Worm (Caenorhabditis elegans) whole organism, L4 larva: ENCODE data around the gene nspg-7.2.

Experiments
- D1046.2 ChIP-seq: fragments of 200-800 bp; sonication (Bioruptor generic); IDR thresholded peaks from 2 replicates; pipeline ENCODE4 v1.3.6; 2022; ENCODE audit warnings: missing genetic modification characterization, missing compliant biosample characterization
- F26F4.8 ChIP-seq: fragments of 200-800 bp; sonication (Bioruptor generic); conservative IDR thresholded peaks from 2 replicates; pipeline ENCODE4 v1.3.6; 2022; ENCODE audit warnings: missing genetic modification characterization, missing compliant biosample characterization
- F37D6.2 ChIP-seq: sonication (generic microtip); optimal IDR thresholded peaks from 2 replicates; lab custom pipeline; 2016; ENCODE audit warnings: mild to moderate bottlenecking, missing genetic modification characterization, missing compliant biosample characterization
- F44E2.7 ChIP-seq: fragments of 200-800 bp; sonication (Bioruptor generic); IDR thresholded peaks from 2 replicates; pipeline ENCODE4 v2.1.2; 2022; ENCODE audit warnings: missing genetic modification characterization, missing compliant biosample characterization
- Y48G9A.11 ChIP-seq: fragments of 200-800 bp; sonication (Bioruptor generic); IDR thresholded peaks from 2 replicates; pipeline ENCODE4 v1.3.6; 2022; ENCODE audit warnings: missing genetic modification reagents, missing genetic modification characterization, missing compliant biosample characterization
- Y5F2A.4 ChIP-seq: fragments of 200-800 bp; sonication (Bioruptor generic); optimal IDR thresholded peaks from 2 replicates; lab custom pipeline; 2018; ENCODE audit warnings: mild to moderate bottlenecking, missing genetic modification characterization, missing compliant biosample characterization
- ZK546.5 ChIP-seq, 2 experiments: sonication (generic microtip); optimal IDR thresholded peaks; 2 replicates each; lab custom pipeline; 2017; ENCODE audit warnings: missing biosample characterization in 2 of 2, missing genetic modification characterization in 2 of 2
- aha-1 ChIP-seq: fragments of 150-350 bp; peaks from one replicate; lab custom pipeline; 2014; ENCODE audit warnings: missing biosample characterization, missing genetic modification characterization
- ama-1 ChIP-seq: fragments of 150-350 bp; optimal IDR thresholded peaks from 2 replicates; lab custom pipeline; 2014; ENCODE audit warnings: inconsistent platforms, mixed read lengths
- attf-4 ChIP-seq: sonication (generic microtip); optimal IDR thresholded peaks from 3 replicates; lab custom pipeline; 2017; ENCODE audit warnings: missing biosample characterization, missing genetic modification characterization
- ceh-20 ChIP-seq: fragments of 200-800 bp; sonication (Bioruptor generic); IDR thresholded peaks from 2 replicates; pipeline ENCODE4 v1.3.6; 2022; ENCODE audit warnings: missing genetic modification reagents, missing genetic modification characterization, missing compliant biosample characterization
- ceh-44 ChIP-seq: fragments of 200-800 bp; sonication (Bioruptor generic); IDR thresholded peaks from 2 replicates; pipeline ENCODE4 v1.3.6; 2022; ENCODE audit warnings: missing genetic modification reagents, missing genetic modification characterization, missing compliant biosample characterization
- ceh-62 ChIP-seq: sonication (generic microtip); optimal IDR thresholded peaks from 2 replicates; lab custom pipeline; 2017; ENCODE audit warnings: missing biosample characterization, missing genetic modification characterization
- ces-1 ChIP-seq: fragments of 150-350 bp; sonication (generic microtip); optimal IDR thresholded peaks from 4 replicates; lab custom pipeline; 2014; ENCODE audit warnings: missing biosample characterization, missing genetic modification reagents, missing genetic modification characterization
- cey-2 ChIP-seq: sonication (generic microtip); optimal IDR thresholded peaks from 3 replicates; lab custom pipeline; 2017; ENCODE audit warnings: missing genetic modification characterization, mild to moderate bottlenecking, missing compliant biosample characterization, antibody characterized with exemption, borderline replicate concordance; ENCODE audit not compliant: insufficient read depth
- daf-12 ChIP-seq: fragments of 150-350 bp; optimal IDR thresholded peaks from 2 replicates; lab custom pipeline; 2014; ENCODE audit warnings: missing biosample characterization, missing genetic modification reagents, missing genetic modification characterization
- daf-19 ChIP-seq: fragments of 200-800 bp; sonication (Bioruptor generic); conservative IDR thresholded peaks from 2 replicates; pipeline ENCODE4 v1.3.6; 2022; ENCODE audit warnings: missing genetic modification characterization, missing compliant biosample characterization
- daf-8 ChIP-seq: fragments of 200-800 bp; sonication (Bioruptor generic); IDR thresholded peaks from 2 replicates; pipeline ENCODE4 v1.3.6; 2022; ENCODE audit warnings: missing genetic modification characterization, missing compliant biosample characterization
- dmd-6 ChIP-seq: fragments of 200-800 bp; sonication (Bioruptor generic); IDR thresholded peaks from 2 replicates; pipeline ENCODE4 v1.3.6; 2022; ENCODE audit warnings: missing genetic modification reagents, missing genetic modification characterization, missing compliant biosample characterization
- duxl-1 ChIP-seq: sonication (generic microtip); optimal IDR thresholded peaks from 2 replicates; lab custom pipeline; 2016; ENCODE audit warnings: mild to moderate bottlenecking, missing genetic modification characterization, moderate library complexity, missing compliant biosample characterization; ENCODE audit not compliant: poor library complexity
- egl-27 ChIP-seq: sonication (generic microtip); optimal IDR thresholded peaks from 3 replicates; lab custom pipeline; 2017; ENCODE audit warnings: missing biosample characterization, missing genetic modification reagents, missing genetic modification characterization
- egl-43 ChIP-seq: fragments of 200-800 bp; sonication (Bioruptor generic); IDR thresholded peaks from 2 replicates; pipeline ENCODE4 v1.3.6; 2022; ENCODE audit warnings: missing genetic modification reagents, missing genetic modification characterization, missing compliant biosample characterization
- fkh-10 ChIP-seq: fragments of 150-350 bp; optimal IDR thresholded peaks from 2 replicates; lab custom pipeline; 2014; ENCODE audit warnings: missing biosample characterization, missing genetic modification reagents, missing genetic modification characterization
- fos-1 ChIP-seq: fragments of 150-350 bp; optimal IDR thresholded peaks from 2 replicates; lab custom pipeline; 2014; ENCODE audit warnings: missing biosample characterization, missing genetic modification characterization
- hlh-11 ChIP-seq: fragments of 200-800 bp; sonication (Bioruptor generic); optimal IDR thresholded peaks from 2 replicates; lab custom pipeline; 2018; ENCODE audit warnings: mild to moderate bottlenecking, missing genetic modification characterization, missing compliant biosample characterization
- hlh-30 ChIP-seq: sonication (generic microtip); optimal IDR thresholded peaks from 2 replicates; lab custom pipeline; 2017; ENCODE audit warnings: antibody characterized with exemption, mild to moderate bottlenecking, missing genetic modification characterization, missing compliant biosample characterization; ENCODE audit not compliant: insufficient read depth
- lim-7 ChIP-seq: fragments of 200-800 bp; sonication (Bioruptor generic); IDR thresholded peaks from 2 replicates; pipeline ENCODE4 v1.3.6; 2022; ENCODE audit warnings: missing genetic modification characterization, missing compliant biosample characterization
- lin-13 ChIP-seq: fragments of 150-350 bp; optimal IDR thresholded peaks from 2 replicates; lab custom pipeline; 2014; ENCODE audit warnings: missing biosample characterization, missing genetic modification reagents, missing genetic modification characterization
- lin-15B ChIP-seq: fragments of 150-350 bp; sonication (generic microtip); optimal IDR thresholded peaks from 3 replicates; lab custom pipeline; 2014; ENCODE audit warnings: missing biosample characterization, missing genetic modification characterization
- lin-38 ChIP-seq: fragments of 200-800 bp; sonication (Bioruptor generic); IDR thresholded peaks from 2 replicates; pipeline ENCODE4 v1.3.6; 2022; ENCODE audit warnings: missing genetic modification reagents, missing genetic modification characterization, missing compliant biosample characterization
- lir-3 ChIP-seq: sonication (generic microtip); optimal IDR thresholded peaks from 2 replicates; lab custom pipeline; 2016; ENCODE audit warnings: mild to moderate bottlenecking, missing genetic modification characterization, missing compliant biosample characterization
- madf-5 ChIP-seq, 2 experiments: fragments of 200-800 bp; sonication (Bioruptor generic); IDR thresholded peaks; 2 replicates each; pipeline ENCODE4 v1.3.6; 2022; ENCODE audit warnings: missing compliant biosample characterization in 2 of 2, missing genetic modification characterization in 2 of 2
- mdl-1 ChIP-seq, 2 experiments: fragments of 150-350 bp in 1 of 2; sonication (generic microtip) in 1 of 2; optimal IDR thresholded peaks; 2 replicates each; lab custom pipeline; 2014 to 2017; ENCODE audit warnings: missing biosample characterization in 2 of 2, missing genetic modification characterization in 2 of 2
- mdt-29 ChIP-seq: fragments of 200-800 bp; sonication (Bioruptor generic); IDR thresholded peaks from 2 replicates; pipeline ENCODE4 v1.3.6; 2022; ENCODE audit warnings: missing genetic modification reagents, missing genetic modification characterization, missing compliant biosample characterization
- mes-2 ChIP-seq: sonication (generic microtip); optimal IDR thresholded peaks from 2 replicates; lab custom pipeline; 2016; ENCODE audit warnings: missing genotype, mild to moderate bottlenecking, missing genetic modification characterization, missing compliant biosample characterization; ENCODE audit not compliant: poor library complexity, severe bottlenecking
- mxl-2 ChIP-seq: fragments of 200-800 bp; sonication (Bioruptor generic); conservative IDR thresholded peaks from 2 replicates; pipeline ENCODE4 v1.3.6; 2022; ENCODE audit warnings: missing genetic modification reagents, missing genetic modification characterization, missing compliant biosample characterization
- mxl-3 ChIP-seq: fragments of 200-800 bp; sonication (Bioruptor generic); optimal IDR thresholded peaks from 2 replicates; lab custom pipeline; 2018; ENCODE audit warnings: mild to moderate bottlenecking, missing genetic modification characterization, missing compliant biosample characterization
- nhr-11 ChIP-seq: fragments of 150-350 bp; optimal IDR thresholded peaks from 2 replicates; lab custom pipeline; 2014; ENCODE audit warnings: missing biosample characterization, missing genetic modification characterization
- nhr-237 ChIP-seq: sonication (generic microtip); optimal IDR thresholded peaks from 2 replicates; lab custom pipeline; 2017; ENCODE audit warnings: missing biosample characterization, missing genetic modification characterization
- nhr-28 ChIP-seq: fragments of 150-350 bp; optimal IDR thresholded peaks from 2 replicates; lab custom pipeline; 2014; ENCODE audit warnings: missing biosample characterization, missing genetic modification characterization
- nhr-42 ChIP-seq: fragments of 200-800 bp; sonication (Bioruptor generic); IDR thresholded peaks from 2 replicates; pipeline ENCODE4 v1.3.6; 2022; ENCODE audit warnings: missing genetic modification characterization, missing compliant biosample characterization
- nhr-76 ChIP-seq: fragments of 150-350 bp; optimal IDR thresholded peaks from 2 replicates; lab custom pipeline; 2014; ENCODE audit warnings: missing biosample characterization, missing genetic modification characterization
- sdz-12 ChIP-seq: fragments of 200-800 bp; sonication (Bioruptor generic); optimal IDR thresholded peaks from 2 replicates; lab custom pipeline; 2018; ENCODE audit warnings: mild to moderate bottlenecking, missing genetic modification characterization, missing compliant biosample characterization
- skn-1 ChIP-seq: fragments of 150-350 bp; optimal IDR thresholded peaks from 2 replicates; lab custom pipeline; 2014; ENCODE audit warnings: missing biosample characterization, missing genetic modification characterization
- snpc-1.2 ChIP-seq: fragments of 200-800 bp; sonication (Bioruptor generic); IDR thresholded peaks from 2 replicates; pipeline ENCODE4 v1.3.6; 2022; ENCODE audit warnings: missing genetic modification reagents, missing genetic modification characterization, missing compliant biosample characterization
- snpc-4 ChIP-seq: fragments of 150-350 bp; optimal IDR thresholded peaks from 2 replicates; lab custom pipeline; 2014; ENCODE audit warnings: missing biosample characterization, missing genetic modification characterization
- tra-1 ChIP-seq: fragments of 200-800 bp; sonication (Bioruptor generic); IDR thresholded peaks from 2 replicates; pipeline ENCODE4 v1.3.6; 2022; ENCODE audit warnings: missing genetic modification reagents, missing genetic modification characterization, missing compliant biosample characterization
- unc-130 ChIP-seq: sonication (generic microtip); optimal IDR thresholded peaks from 2 replicates; lab custom pipeline; 2016; ENCODE audit warnings: missing genetic modification reagents, missing genetic modification characterization, missing compliant biosample characterization
- unc-39 ChIP-seq: sonication (generic microtip); optimal IDR thresholded peaks from 2 replicates; lab custom pipeline; 2017; ENCODE audit warnings: missing biosample characterization, missing genetic modification characterization
- unc-62 ChIP-seq, 3 experiments: fragments of 150-350 bp in 1 of 3; sonication (generic microtip); optimal IDR thresholded peaks in 2 of 3; peaks in 1 of 3; 1 replicate in 1 of 3; 2 replicates in 2 of 3; lab custom pipeline; 2014 to 2017; ENCODE audit warnings: missing biosample characterization in 3 of 3, missing genetic modification characterization in 3 of 3, missing genetic modification reagents in 3 of 3, missing genotype in 1 of 3
- vab-7 ChIP-seq: fragments of 200-800 bp; sonication (Bioruptor generic); IDR thresholded peaks from 2 replicates; pipeline ENCODE4 v1.3.6; 2022; ENCODE audit warnings: missing genetic modification reagents, missing genetic modification characterization, missing compliant biosample characterization
- zip-2 ChIP-seq: fragments of 150-350 bp; optimal IDR thresholded peaks from 2 replicates; lab custom pipeline; 2014; ENCODE audit warnings: missing biosample characterization, missing genetic modification characterization

nspg-7.2 gene

DNA sequence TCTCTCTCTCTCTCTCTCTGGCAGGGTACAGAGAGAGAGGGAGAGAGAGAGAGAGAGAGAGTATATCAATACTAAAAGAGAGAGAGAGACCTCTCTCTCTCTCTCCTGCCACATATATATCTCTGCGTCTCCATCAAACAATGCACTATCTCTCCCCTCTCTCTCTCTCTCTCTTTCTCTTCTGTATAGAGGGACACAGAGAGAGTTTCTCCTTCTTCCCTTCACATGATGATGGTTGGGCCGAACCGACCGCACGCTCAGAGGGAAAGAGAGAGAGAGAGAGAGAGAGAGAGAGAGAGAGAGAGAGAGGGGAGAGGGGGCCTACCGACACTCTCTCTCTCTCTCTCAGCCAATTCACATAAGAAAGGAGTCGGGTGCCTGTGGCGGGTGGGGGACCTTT lies 13.5 kb upstream of the nspg-7.2 start (continued):
- TF ChIP-seq attf-4 (tag; lab: Kevin White, UChicago) = no peak
- TF ChIP-seq lin-38 (GFP tag; lab: Robert Waterston, UW) = peak; percentile 35
- TF ChIP-seq F44E2.7 = no peak
- no peak for TF ChIP-seq fos-1 (tag; lab: Kevin White, UChicago)
- no peak for TF ChIP-seq nhr-76 (tag; lab: Kevin White, UChicago)
- no peak for TF ChIP-seq ZK546.5 (tag; optimal IDR thresholded peaks at IDR 0.05; lab: Kevin White, UChicago)
- TF ChIP-seq madf-5 (GFP tag; IDR thresholded peaks at IDR 0.05; lab: Robert Waterston, UW) = no peak
- no peak for TF ChIP-seq sdz-12 (GFP tag; lab: Kevin White, UChicago)
- no peak for TF ChIP-seq nhr-11
- TF ChIP-seq ama-1 = no peak
- no peak for TF ChIP-seq daf-19 (GFP tag; lab: Robert Waterston, UW)
- TF ChIP-seq dmd-6 (GFP tag; lab: Robert Waterston, UW) = peak; percentile 63
- no peak for TF ChIP-seq D1046.2 (GFP tag; lab: Robert Waterston, UW)
- TF ChIP-seq unc-130 (GFP tag; lab: Kevin White, UChicago) = no peak
- no peak for TF ChIP-seq vab-7
- no peak for TF ChIP-seq snpc-4
- TF ChIP-seq F37D6.2 (tag; lab: Kevin White, UChicago) = peak; percentile 24
- no peak for TF ChIP-seq daf-8 (GFP tag; lab: Robert Waterston, UW)
- TF ChIP-seq mdl-1 (tag; optimal IDR thresholded peaks at IDR 0.05; lab: Kevin White, UChicago) = peak in 1 of 2 experiments; percentile 76
- TF ChIP-seq Y48G9A.11 (GFP tag; lab: Robert Waterston, UW) = no peak
- no peak for TF ChIP-seq skn-1 (tag; lab: Kevin White, UChicago)
- no peak for TF ChIP-seq nhr-42
- TF ChIP-seq F26F4.8 (GFP tag; lab: Robert Waterston, UW) = no peak
- no peak for TF ChIP-seq mxl-3 (GFP tag; lab: Kevin White, UChicago)
- TF ChIP-seq aha-1 (tag; lab: Kevin White, UChicago) = peak; percentile 58
- TF ChIP-seq mxl-2 (GFP tag; lab: Robert Waterston, UW) = 0 out of 2 replicates have a peak, but pooled peaks have one; percentile 46
- TF ChIP-seq Y5F2A.4 (GFP tag; lab: Kevin White, UChicago) = no peak
- no peak for TF ChIP-seq daf-12 (tag; lab: Kevin White, UChicago)
- TF ChIP-seq ceh-62 (tag; lab: Kevin White, UChicago) = no peak
- peak; percentile 52 for TF ChIP-seq nhr-28
- TF ChIP-seq lin-13 = peak; percentile 35
- no peak for TF ChIP-seq unc-39 (tag; lab: Kevin White, UChicago)
- TF ChIP-seq lir-3 (tag; lab: Kevin White, UChicago) = no peak
- TF ChIP-seq mdt-29 (GFP tag; lab: Robert Waterston, UW) = no peak
- no peak for TF ChIP-seq ceh-44 (GFP tag; lab: Robert Waterston, UW)
- TF ChIP-seq tra-1 (GFP tag; lab: Robert Waterston, UW) = no peak
- peak; percentile 31 for TF ChIP-seq mes-2 (tag; lab: Kevin White, UChicago)
- peak in 1 of 2 experiments; percentile 38 for TF ChIP-seq unc-62 (GFP tag; optimal IDR thresholded peaks at IDR 0.05 in 1 of 2; lab: Kevin White, UChicago)
- TF ChIP-seq unc-62 (tag; optimal IDR thresholded peaks at IDR 0.05; lab: Kevin White, UChicago) = no peak
- TF ChIP-seq egl-43 = 0 out of 2 replicates have a peak, but pooled peaks have one; percentile 54
- no peak for TF ChIP-seq fkh-10 (GFP tag; lab: Kevin White, UChicago)
- no peak for TF ChIP-seq duxl-1 (tag; lab: Kevin White, UChicago)
- TF ChIP-seq zip-2 (tag; lab: Kevin White, UChicago) = peak; percentile 31
- TF ChIP-seq egl-27 (tag; lab: Kevin White, UChicago) = no peak
- TF ChIP-seq ceh-20 (GFP tag; lab: Robert Waterston, UW) = peak; percentile 35; the same call in 1 of the 2 replicates
- no peak for TF ChIP-seq ces-1
- no peak for TF ChIP-seq nhr-237 (tag; lab: Kevin White, UChicago)
- TF ChIP-seq snpc-1.2 (GFP tag; lab: Robert Waterston, UW) = no peak
- peak; percentile 85 for TF ChIP-seq hlh-30
- peak; percentile 82 for TF ChIP-seq hlh-11
- TF ChIP-seq lim-7 (GFP tag; lab: Robert Waterston, UW) = no peak
- TF ChIP-seq lin-15B = no peak
- TF ChIP-seq cey-2 = no peak
